Fruit fly (Drosophila melanogaster) whole organism, prepupa: ENCODE results near the gene dmrt93B.

ENCODE experiments used
- Blimp-1 ChIP-seq: fragments of 200-800 bp; sonication (Bioruptor generic); optimal IDR thresholded peaks from 3 replicates; lab custom pipeline; 2017; ENCODE audit warnings: missing biosample characterization, missing genetic modification characterization, mild to moderate bottlenecking, moderate library complexity, missing genetic modification reagents
- CG6276 ChIP-seq: fragments of 200-800 bp; sonication (Bioruptor generic); optimal IDR thresholded peaks from 2 replicates; lab custom pipeline; 2017; ENCODE audit warnings: missing biosample characterization, mild to moderate bottlenecking, missing genetic modification characterization
- CG6792 ChIP-seq: fragments of 200-800 bp; sonication (Bioruptor generic); optimal IDR thresholded peaks from 3 replicates; lab custom pipeline; 2016; ENCODE audit warnings: missing biosample characterization, missing genetic modification characterization
- CG6854 ChIP-seq: fragments of 200-800 bp; sonication (Bioruptor generic); optimal IDR thresholded peaks from 2 replicates; lab custom pipeline; 2017; ENCODE audit warnings: missing biosample characterization, mild to moderate bottlenecking, missing genetic modification characterization
- Eip93F ChIP-seq: fragments of 200-800 bp; sonication (Bioruptor generic); optimal IDR thresholded peaks from 2 replicates; lab custom pipeline; 2016; ENCODE audit warnings: missing biosample characterization, mild to moderate bottlenecking, missing genetic modification characterization
- OdsH ChIP-seq: fragments of 200-800 bp; sonication (Bioruptor generic); optimal IDR thresholded peaks from 3 replicates; lab custom pipeline; 2016; ENCODE audit warnings: missing biosample characterization, missing genetic modification characterization
- Sox102F ChIP-seq: fragments of 200-800 bp; sonication (Bioruptor generic); optimal IDR thresholded peaks from 2 replicates; lab custom pipeline; 2016; ENCODE audit warnings: missing biosample characterization, mild to moderate bottlenecking, missing genetic modification characterization
- Sox14 ChIP-seq: fragments of 200-800 bp; sonication (Bioruptor generic); optimal IDR thresholded peaks from 3 replicates; lab custom pipeline; 2016; ENCODE audit warnings: missing biosample characterization, missing genetic modification characterization
- eg ChIP-seq: fragments of 200-800 bp; sonication (Bioruptor generic); IDR thresholded peaks from 3 replicates; pipeline ENCODE4 v1.3.6; 2022; ENCODE audit warnings: missing biosample characterization, missing genetic modification characterization
- esn ChIP-seq: fragments of 200-800 bp; sonication (Bioruptor generic); optimal IDR thresholded peaks from 2 replicates; lab custom pipeline; 2016; ENCODE audit warnings: missing biosample characterization, mild to moderate bottlenecking, missing genetic modification characterization, moderate library complexity
- salr ChIP-seq, 2 experiments: fragments of 200-800 bp; sonication (Bioruptor generic); optimal IDR thresholded peaks; 3 replicates each; lab custom pipeline; 2016 to 2018; ENCODE audit warnings: missing biosample characterization in 2 of 2, missing genetic modification characterization in 2 of 2, mild to moderate bottlenecking in 1 of 2
- spab ChIP-seq: fragments of 200-800 bp; sonication (Bioruptor generic); optimal IDR thresholded peaks from 2 replicates; lab custom pipeline; 2017; ENCODE audit warnings: missing biosample characterization, mild to moderate bottlenecking, missing genetic modification characterization, missing genetic modification reagents
- svp ChIP-seq: fragments of 200-800 bp; sonication (Bioruptor generic); peaks from one replicate; lab custom pipeline; 2016; ENCODE audit warnings: missing biosample characterization, missing genetic modification characterization
- vri ChIP-seq: fragments of 200-800 bp; sonication (Bioruptor generic); optimal IDR thresholded peaks from 3 replicates; lab custom pipeline; 2016; ENCODE audit warnings: missing biosample characterization, mild to moderate bottlenecking, missing genetic modification characterization

dm6 chr3R:21050875-21051274, 22.9 kb upstream of the dmrt93B start, which contains the start of gene Jhbp15:
- TF ChIP-seq Sox102F (no peak), CG6276 (no peak), vri (GFP tag; lab: Kevin White, UChicago) (no peak), CG6854 (no peak), eg (no peak), Eip93F (GFP tag; lab: Kevin White, UChicago) (no peak), CG6792 (no peak), spab (GFP tag; lab: Kevin White, UChicago) (no peak), svp (GFP tag; lab: Kevin White, UChicago) (no peak), esn (GFP tag; lab: Kevin White, UChicago) (no peak), OdsH (GFP tag; lab: Kevin White, UChicago) (no peak), salr (GFP tag; optimal IDR thresholded peaks at IDR 0.05; lab: Kevin White, UChicago) (no peak), Sox14 (GFP tag; lab: Kevin White, UChicago) (no peak), Blimp-1 (GFP tag; lab: Kevin White, UChicago) (no peak)
